Worm (Caenorhabditis elegans): ENCODE measurements around the gene srh-3.

DNA sequence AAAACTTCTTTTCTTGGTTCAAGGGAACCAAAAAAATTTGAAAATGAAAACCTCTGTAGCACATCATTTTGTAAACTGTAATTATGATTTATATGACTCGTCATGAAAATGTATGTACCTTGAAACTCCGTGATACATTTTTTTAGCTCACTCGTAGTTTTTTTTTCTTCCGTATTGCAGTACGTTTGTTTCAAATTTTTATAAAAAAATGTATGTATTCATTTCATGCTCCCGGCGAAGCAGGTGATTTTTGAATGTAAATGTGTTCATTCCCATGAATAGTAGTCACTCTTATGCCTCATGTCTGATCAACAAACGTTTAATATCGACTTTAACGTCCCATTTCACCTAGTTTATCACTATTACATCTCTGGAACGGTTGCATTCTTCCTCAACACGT, 43.0 kb downstream of the srh-3 start, which contains the start of gene sri-27:
- TF ChIP-seq sox-4 (tag; optimal IDR thresholded peaks at IDR 0.05) (no peak), mef-2 (tag; optimal IDR thresholded peaks at IDR 0.05) (no peak), mep-1 (tag; optimal IDR thresholded peaks at IDR 0.05) (no peak)

Data from whole organism, L1 larva.